Worm (Caenorhabditis elegans): ENCODE data around the gene ZK945.7.

The ZK945.7 gene

ce11 chrII:10103212-10103611, 5.1 kb downstream of the ZK945.7 start:
- TF ChIP-seq lsy-2 (tag; optimal IDR thresholded peaks at IDR 0.05), result no peak
- no peak for TF ChIP-seq zip-11 (GFP tag; IDR thresholded peaks at IDR 0.05)
- TF ChIP-seq Y48G9A.11 (GFP tag; IDR thresholded peaks at IDR 0.05), result no peak
- TF ChIP-seq zip-2 (tag; optimal IDR thresholded peaks at IDR 0.05), result no peak
- TF ChIP-seq Y5F2A.4 (GFP tag; optimal IDR thresholded peaks at IDR 0.05), result no peak
- no peak for TF ChIP-seq nhr-6 (tag; optimal IDR thresholded peaks at IDR 0.05)
- TF ChIP-seq mxl-3 (GFP tag; optimal IDR thresholded peaks at IDR 0.05), result no peak
- no peak for TF ChIP-seq mep-1 (tag; optimal IDR thresholded peaks at IDR 0.05)
- TF ChIP-seq daf-8 (GFP tag; IDR thresholded peaks at IDR 0.05), result no peak
- TF ChIP-seq skn-1 (tag; optimal IDR thresholded peaks at IDR 0.05), result no peak
- no peak for TF ChIP-seq lin-39 (tag; optimal IDR thresholded peaks at IDR 0.05)

- TF ChIP-seq D1046.2 (GFP tag; IDR thresholded peaks at IDR 0.05), result no peak
- TF ChIP-seq ztf-7 (tag; optimal IDR thresholded peaks at IDR 0.05), result no peak
- TF ChIP-seq lin-38 (GFP tag; IDR thresholded peaks at IDR 0.05), result no peak
- TF ChIP-seq dpl-1 (GFP tag; optimal IDR thresholded peaks at IDR 0.05), result peak; percentile 12
- TF ChIP-seq lin-15B (tag; optimal IDR thresholded peaks at IDR 0.05), result no peak
- peak; percentile 38 for TF ChIP-seq R02D3.7 (tag; optimal IDR thresholded peaks at IDR 0.05)
- TF ChIP-seq Y48G9A.11 (GFP tag; IDR thresholded peaks at IDR 0.05), result no peak
- no peak for TF ChIP-seq unc-39 (tag; optimal IDR thresholded peaks at IDR 0.05)
- no peak for TF ChIP-seq nhr-10 (tag; optimal IDR thresholded peaks at IDR 0.05)
- no peak for TF ChIP-seq F44E2.7 (GFP tag; IDR thresholded peaks at IDR 0.05)
- TF ChIP-seq mdl-1 (tag; optimal IDR thresholded peaks at IDR 0.05), result no peak
- no peak for TF ChIP-seq hlh-11 (tag; optimal IDR thresholded peaks at IDR 0.05)
- peak in 1 of 2 experiments; percentile 66 for TF ChIP-seq lsy-2 (tag; optimal IDR thresholded peaks at IDR 0.05)
- no peak for TF ChIP-seq mep-1 (tag; optimal IDR thresholded peaks at IDR 0.05)
- TF ChIP-seq mes-2 (tag; optimal IDR thresholded peaks at IDR 0.05; ENCODE audit: poor library complexity, severe bottlenecking), result peak; percentile 64
- no peak for TF ChIP-seq dmd-8 (GFP tag; IDR thresholded peaks at IDR 0.05)
- no peak for TF ChIP-seq lim-7 (GFP tag; IDR thresholded peaks at IDR 0.05)
- no peak for TF ChIP-seq ceh-82 (tag; optimal IDR thresholded peaks at IDR 0.05)
- peak; percentile 65 for TF ChIP-seq nhr-6 (tag; optimal IDR thresholded peaks at IDR 0.05)
- TF ChIP-seq lir-3 (tag; optimal IDR thresholded peaks at IDR 0.05), result no peak
- no peak for TF ChIP-seq Y5F2A.4 (GFP tag; optimal IDR thresholded peaks at IDR 0.05)
- TF ChIP-seq gei-8 (GFP tag; optimal IDR thresholded peaks at IDR 0.05), result no peak
- TF ChIP-seq pha-4 (GFP tag; IDR thresholded peaks at IDR 0.05), result no peak
- TF ChIP-seq pha-4 (tag; optimal IDR thresholded peaks at IDR 0.05), result peak; percentile 65
- TF ChIP-seq unc-62 (GFP tag; optimal IDR thresholded peaks at IDR 0.05 in 1 of 2), result no peak
- TF ChIP-seq unc-62 (tag; optimal IDR thresholded peaks at IDR 0.05), result no peak
- no peak for TF ChIP-seq F37D6.2 (tag; optimal IDR thresholded peaks at IDR 0.05)
- TF ChIP-seq unc-130 (GFP tag; optimal IDR thresholded peaks at IDR 0.05), result no peak
- TF ChIP-seq madf-9 (GFP tag; conservative IDR thresholded peaks at IDR 0.05), result no peak
- TF ChIP-seq arid-1 (GFP tag; conservative IDR thresholded peaks at IDR 0.05), result no peak
- TF ChIP-seq T26A8.4 (GFP tag; IDR thresholded peaks at IDR 0.05), result no peak
Observed at ce11 chrII:10099804-10100360, 8.4 kb downstream of the ZK945.7 start, which contains the start of the genes pas-7 and puf-12. pas-7 (minus strand) TSS chrII:10099854. puf-12 (plus strand) TSS chrII:10100310.

ce11 chrII:10099072-10099471, 9.2 kb downstream of the ZK945.7 start:
- TF ChIP-seq aha-1 (tag) (peak; percentile 96), daf-19 (GFP tag; conservative IDR thresholded peaks at IDR 0.05) (no peak)
